Fruit fly (Drosophila melanogaster) whole organism, embryonic: Measurements from ENCODE around the gene Aptx.

Experiments used
- Abd-B ChIP-seq: fragments of 200-800 bp; sonication (Bioruptor generic); optimal IDR thresholded peaks from 2 replicates; lab custom pipeline; 2018; ENCODE audit warnings: missing biosample characterization, mild to moderate bottlenecking, missing genetic modification characterization, moderate library complexity
- Ada2b ChIP-seq: fragments of 200-800 bp; sonication (Bioruptor generic); IDR thresholded peaks from 2 replicates; pipeline ENCODE4 v1.3.6; 2022; ENCODE audit warnings: missing biosample characterization, missing genetic modification characterization
- Asciz ChIP-seq: fragments of 200-800 bp; sonication (Bioruptor generic); optimal IDR thresholded peaks from 2 replicates; lab custom pipeline; 2017; ENCODE audit warnings: missing biosample characterization, mild to moderate bottlenecking, missing genetic modification characterization, missing genetic modification reagents
- CG10267 ChIP-seq: fragments of 200-800 bp; sonication (Bioruptor generic); optimal IDR thresholded peaks from 2 replicates; lab custom pipeline; 2018; ENCODE audit warnings: missing biosample characterization, mild to moderate bottlenecking, missing genetic modification characterization, moderate library complexity
- CG12299 ChIP-seq: fragments of 200-800 bp; sonication (Bioruptor generic); optimal IDR thresholded peaks from 2 replicates; lab custom pipeline; 2018; ENCODE audit warnings: missing biosample characterization, mild to moderate bottlenecking, missing genetic modification characterization
- CG12744 ChIP-seq: fragments of 200-800 bp; sonication (Bioruptor generic); optimal IDR thresholded peaks from 2 replicates; lab custom pipeline; 2016; ENCODE audit warnings: missing biosample characterization, missing genetic modification characterization
- CG14860 ChIP-seq: fragments of 200-800 bp; sonication (Bioruptor generic); IDR thresholded peaks from 3 replicates; pipeline ENCODE4 v1.3.6; 2022; ENCODE audit warnings: missing biosample characterization, missing genetic modification characterization; ENCODE audit not compliant: partially characterized antibody
- CG15269 ChIP-seq: fragments of 200-800 bp; sonication (Bioruptor generic); optimal IDR thresholded peaks from 2 replicates; lab custom pipeline; 2018; ENCODE audit warnings: missing biosample characterization, mild to moderate bottlenecking, missing genetic modification characterization, moderate library complexity
- CG1529 ChIP-seq: fragments of 200-800 bp; sonication (Bioruptor generic); optimal IDR thresholded peaks from 3 replicates; lab custom pipeline; 2018; ENCODE audit warnings: missing biosample characterization, missing genetic modification characterization
- CG15601 ChIP-seq: fragments of 200-800 bp; sonication (Bioruptor generic); optimal IDR thresholded peaks from 3 replicates; lab custom pipeline; 2019; ENCODE audit warnings: missing biosample characterization, mild to moderate bottlenecking, missing genetic modification characterization, moderate library complexity
- CG17328 ChIP-seq: fragments of 200-800 bp; sonication (Bioruptor generic); IDR thresholded peaks from 2 replicates; pipeline ENCODE4 v1.3.6; 2022; ENCODE audit warnings: missing biosample characterization, missing genetic modification characterization
- CG18011 ChIP-seq: fragments of 200-800 bp; sonication (Bioruptor generic); optimal IDR thresholded peaks from 2 replicates; lab custom pipeline; 2017; ENCODE audit warnings: missing biosample characterization, missing genetic modification characterization, mild to moderate bottlenecking, moderate library complexity, missing genotype
- CG18764 ChIP-seq: fragments of 200-800 bp; sonication (Bioruptor generic); optimal IDR thresholded peaks from 3 replicates; lab custom pipeline; 2016; ENCODE audit warnings: missing biosample characterization, missing genetic modification characterization
- CG2875 ChIP-seq: fragments of 200-800 bp; sonication (Bioruptor generic); optimal IDR thresholded peaks from 2 replicates; lab custom pipeline; 2017; ENCODE audit warnings: missing biosample characterization, mild to moderate bottlenecking, missing genetic modification characterization, missing genetic modification reagents
- CG2889 ChIP-seq: fragments of 200-800 bp; sonication (Bioruptor generic); IDR thresholded peaks from 3 replicates; pipeline ENCODE4 v1.3.6; 2022; ENCODE audit warnings: missing biosample characterization, missing genetic modification characterization
- CG30403 ChIP-seq: fragments of 200-800 bp; sonication (Bioruptor generic); optimal IDR thresholded peaks from 3 replicates; lab custom pipeline; 2016; ENCODE audit warnings: missing biosample characterization, missing genetic modification characterization
- CG4360 ChIP-seq: fragments of 200-800 bp; sonication (Bioruptor generic); IDR thresholded peaks from 2 replicates; pipeline ENCODE4 v1.3.6; 2022; ENCODE audit warnings: missing biosample characterization, missing genetic modification characterization
- CG6254 ChIP-seq: fragments of 200-800 bp; sonication (Bioruptor generic); optimal IDR thresholded peaks from 3 replicates; lab custom pipeline; 2017; ENCODE audit warnings: mild to moderate bottlenecking, missing biosample characterization, missing genetic modification reagents, missing genetic modification characterization
- CG8388 ChIP-seq: fragments of 200-800 bp; sonication (Bioruptor generic); optimal IDR thresholded peaks from 2 replicates; lab custom pipeline; 2019; ENCODE audit warnings: missing biosample characterization, mild to moderate bottlenecking, missing genetic modification characterization, moderate library complexity
- CG8478 ChIP-seq: fragments of >200 bp; optimal IDR thresholded peaks from 2 replicates; lab custom pipeline; 2018
- CG8765 ChIP-seq: fragments of 200-800 bp; sonication (Bioruptor generic); IDR thresholded peaks from 2 replicates; pipeline ENCODE4 v1.3.6; 2022; ENCODE audit warnings: missing biosample characterization, missing genetic modification characterization
- Chrac-16 ChIP-seq: fragments of 200-800 bp; sonication (Bioruptor generic); optimal IDR thresholded peaks from 3 replicates; lab custom pipeline; 2016; ENCODE audit warnings: missing biosample characterization, missing genetic modification characterization
- D19A ChIP-seq: fragments of 200-800 bp; optimal IDR thresholded peaks from 3 replicates; lab custom pipeline; 2019; ENCODE audit warnings: missing biosample characterization, mild to moderate bottlenecking, missing genetic modification characterization, moderate library complexity
- HHEX ChIP-seq: fragments of 200-800 bp; sonication (Bioruptor generic); optimal IDR thresholded peaks from 3 replicates; lab custom pipeline; 2017; ENCODE audit warnings: missing biosample characterization, mild to moderate bottlenecking, missing genetic modification characterization, missing genetic modification reagents
- HmgD ChIP-seq: fragments of 200-800 bp; sonication (Bioruptor generic); optimal IDR thresholded peaks from 3 replicates; lab custom pipeline; 2016; ENCODE audit warnings: missing biosample characterization, missing genetic modification characterization
- Mrtf ChIP-seq: fragments of 200-800 bp; sonication (Bioruptor generic); IDR thresholded peaks from 3 replicates; pipeline ENCODE4 v1.3.6; 2022; ENCODE audit warnings: missing biosample characterization, missing genetic modification characterization
- NK7.1 ChIP-seq: fragments of 200-800 bp; sonication (Bioruptor generic); optimal IDR thresholded peaks from 3 replicates; lab custom pipeline; 2016; ENCODE audit warnings: missing biosample characterization, missing genetic modification characterization
- Nf-YB ChIP-seq: fragments of 200-800 bp; sonication (Bioruptor generic); optimal IDR thresholded peaks from 3 replicates; lab custom pipeline; 2019; ENCODE audit warnings: missing biosample characterization, mild to moderate bottlenecking, missing genetic modification characterization, moderate library complexity
- Ptx1 ChIP-seq: fragments of 200-800 bp; sonication (Bioruptor generic); IDR thresholded peaks from 2 replicates; pipeline ENCODE4 v1.3.6; 2022; ENCODE audit warnings: missing biosample characterization, missing genetic modification characterization
- Sry-δ ChIP-seq: fragments of 200-800 bp; sonication (Bioruptor generic); optimal IDR thresholded peaks from 2 replicates; lab custom pipeline; 2016; ENCODE audit warnings: missing biosample characterization, missing genetic modification characterization
- aop ChIP-seq: fragments of 200-800 bp; sonication (Bioruptor generic); IDR thresholded peaks from 2 replicates; pipeline ENCODE4 v1.3.6; 2022; ENCODE audit warnings: missing biosample characterization, missing genetic modification characterization
- cato ChIP-seq: fragments of 200-800 bp; sonication (Bioruptor generic); optimal IDR thresholded peaks from 2 replicates; lab custom pipeline; 2016; ENCODE audit warnings: missing biosample characterization, missing genetic modification characterization, borderline replicate concordance
- chm ChIP-seq: fragments of 200-800 bp; sonication (Bioruptor generic); IDR thresholded peaks from 2 replicates; pipeline ENCODE4 v1.3.6; 2022; ENCODE audit warnings: missing biosample characterization, missing genetic modification characterization
- chn ChIP-seq: fragments of 200-800 bp; sonication (Bioruptor generic); optimal IDR thresholded peaks from 2 replicates; lab custom pipeline; 2016; ENCODE audit warnings: missing biosample characterization, missing genetic modification characterization
- ci ChIP-seq: fragments of 200-800 bp; sonication (Bioruptor generic); IDR thresholded peaks from 3 replicates; pipeline ENCODE4 v1.3.6; 2022; ENCODE audit warnings: missing biosample characterization, missing genetic modification characterization
- crol ChIP-seq: fragments of 200-800 bp; sonication (Bioruptor generic); IDR thresholded peaks from 2 replicates; pipeline ENCODE4 v1.3.6; 2022; ENCODE audit warnings: missing biosample characterization, missing genetic modification characterization
- gem ChIP-seq: fragments of 200-800 bp; sonication (Bioruptor generic); optimal IDR thresholded peaks from 2 replicates; lab custom pipeline; 2019; ENCODE audit warnings: missing biosample characterization, mild to moderate bottlenecking, missing genetic modification characterization, moderate library complexity
- gsb ChIP-seq: fragments of 200-800 bp; sonication (Bioruptor generic); IDR thresholded peaks from 2 replicates; pipeline ENCODE4 v1.3.6; 2022; ENCODE audit warnings: missing biosample characterization, missing genetic modification characterization
- hb ChIP-seq: fragments of 200-800 bp; sonication (Bioruptor generic); IDR thresholded peaks from 3 replicates; pipeline ENCODE4 v1.3.6; 2022; ENCODE audit warnings: missing biosample characterization, missing genetic modification characterization; ENCODE audit not compliant: partially characterized antibody
- lola ChIP-seq, 3 experiments: fragments of >200 bp in 2 of 3; fragments of 200-800 bp in 1 of 3; sonication (Bioruptor generic) in 1 of 3; optimal IDR thresholded peaks; 2 replicates each; lab custom pipeline; 2017 to 2019; ENCODE audit warnings: missing biosample characterization in 3 of 3, missing genetic modification characterization in 3 of 3, mild to moderate bottlenecking in 1 of 3, moderate library complexity in 1 of 3
- lov ChIP-seq, 2 experiments: fragments of 200-800 bp in 1 of 2; fragments of >200 bp in 1 of 2; sonication (Bioruptor generic) in 1 of 2; IDR thresholded peaks in 1 of 2; optimal IDR thresholded peaks in 1 of 2; 2 replicates in 1 of 2; 3 replicates in 1 of 2; pipeline versions ENCODE4 v1.3.6 to Lab custom; 2017 to 2022; ENCODE audit warnings: missing biosample characterization in 1 of 2, missing genetic modification characterization in 1 of 2
- repo ChIP-seq: fragments of 200-800 bp; sonication (Bioruptor generic); optimal IDR thresholded peaks from 2 replicates; lab custom pipeline; 2016; ENCODE audit warnings: missing biosample characterization, missing genetic modification characterization
- ro ChIP-seq: fragments of 200-800 bp; sonication (Bioruptor generic); IDR thresholded peaks from 2 replicates; pipeline ENCODE4 v1.3.6; 2022; ENCODE audit warnings: missing biosample characterization, missing genetic modification characterization
- seq ChIP-seq: fragments of 200-800 bp; sonication (Bioruptor generic); IDR thresholded peaks from 2 replicates; pipeline ENCODE4 v1.3.6; 2022; ENCODE audit warnings: missing biosample characterization, missing genetic modification characterization
- sim ChIP-seq: fragments of 200-800 bp; sonication (Bioruptor generic); IDR thresholded peaks from 2 replicates; pipeline ENCODE4 v1.3.6; 2022; ENCODE audit warnings: missing biosample characterization, missing genetic modification characterization
- stwl ChIP-seq: fragments of 200-800 bp; sonication (Bioruptor generic); optimal IDR thresholded peaks from 3 replicates; lab custom pipeline; 2018; ENCODE audit warnings: missing biosample characterization, mild to moderate bottlenecking, missing genetic modification characterization, moderate library complexity
- trem ChIP-seq: fragments of 200-800 bp; optimal IDR thresholded peaks from 3 replicates; lab custom pipeline; 2019; ENCODE audit warnings: missing biosample characterization, mild to moderate bottlenecking, missing genetic modification characterization, moderate library complexity
- tup ChIP-seq: fragments of 200-800 bp; sonication (Bioruptor generic); optimal IDR thresholded peaks from 2 replicates; lab custom pipeline; 2016; ENCODE audit warnings: missing biosample characterization, mild to moderate bottlenecking, missing genetic modification characterization, moderate library complexity
- unc-4 ChIP-seq: fragments of 200-800 bp; sonication (Bioruptor generic); IDR thresholded peaks from 2 replicates; pipeline ENCODE4 v1.3.6; 2022; ENCODE audit warnings: missing biosample characterization, missing genetic modification characterization; ENCODE audit not compliant: partially characterized antibody
- usp ChIP-seq: fragments of >200 bp; optimal IDR thresholded peaks from 2 replicates; lab custom pipeline; 2017; ENCODE audit warnings: missing biosample characterization, missing genetic modification characterization

The Aptx gene

dm6 chr3R:19403096-19403515 lies at the start of gene Aptx, which contains the start of gene Ino80 (continued):
- TF ChIP-seq CG12744 (peak; percentile 87), Ptx1 (GFP tag; lab: Robert Waterston, UW) (peak; percentile 97), CG15601 (tag; lab: Kevin White, UChicago) (peak; percentile 86), CG1529 (GFP tag; lab: Kevin White, UChicago) (peak; percentile 75), cato (GFP tag; lab: Kevin White, UChicago) (peak; percentile 93), CG8478 (lab: Kevin White, UChicago) (no peak), CG14860 (peak; percentile 93), CG8765 (GFP tag; lab: Robert Waterston, UW) (peak; percentile 88), trem (tag; lab: Kevin White, UChicago) (peak; percentile 93), CG18764 (GFP tag; lab: Kevin White, UChicago) (peak; percentile 92), CG2875 (GFP tag; lab: Kevin White, UChicago) (peak; percentile 69), CG6254 (GFP tag; lab: Kevin White, UChicago) (peak; percentile 73), hb (GFP tag; lab: Robert Waterston, UW) (peak; percentile 90), lola (GFP tag; optimal IDR thresholded peaks at IDR 0.05; lab: Kevin White, UChicago) (peak in 1 of 3 experiments; percentile 95), Abd-B (GFP tag; lab: Kevin White, UChicago) (peak; percentile 98), Sry-δ (GFP tag; lab: Kevin White, UChicago) (peak; percentile 94), CG8388 (GFP tag; lab: Kevin White, UChicago) (peak; percentile 93), chn (GFP tag; lab: Kevin White, UChicago) (peak; percentile 95), chm (GFP tag; lab: Robert Waterston, UW) (peak; percentile 85), HHEX (GFP tag; lab: Kevin White, UChicago) (peak; percentile 81), CG30403 (peak; percentile 98), CG17328 (GFP tag; lab: Robert Waterston, UW) (peak; percentile 94), CG12299 (peak; percentile 79), CG18011 (GFP tag; lab: Kevin White, UChicago) (peak; percentile 72), HmgD (GFP tag; lab: Kevin White, UChicago) (peak; percentile 50), NK7.1 (peak; percentile 82), Ada2b (GFP tag; lab: Robert Waterston, UW) (peak; percentile 93), crol (GFP tag; lab: Robert Waterston, UW) (peak; percentile 47; the same call in 1 of the 2 replicates), stwl (peak; percentile 97), D19A (peak; percentile 83), CG15269 (tag; lab: Kevin White, UChicago) (peak; percentile 92), ro (GFP tag; lab: Robert Waterston, UW) (peak; percentile 88), lov (optimal IDR thresholded peaks at IDR 0.05; lab: Kevin White, UChicago) (no peak), lov (GFP tag; IDR thresholded peaks at IDR 0.05; lab: Robert Waterston, UW) (peak; percentile 87), CG2889 (GFP tag; lab: Robert Waterston, UW) (peak; percentile 92), gsb (GFP tag; lab: Robert Waterston, UW) (peak; percentile 68), Asciz (peak; percentile 80), tup (GFP tag; lab: Kevin White, UChicago) (peak; percentile 83), Mrtf (GFP tag; lab: Robert Waterston, UW) (peak; percentile 90), usp (GFP tag; lab: Kevin White, UChicago) (no peak), CG4360 (GFP tag; lab: Robert Waterston, UW) (peak; percentile 69; the same call in 1 of the 2 replicates), aop (no peak), repo (peak; percentile 77), Chrac-16 (GFP tag; lab: Kevin White, UChicago) (peak; percentile 97), CG10267 (tag; lab: Kevin White, UChicago) (peak; percentile 99), gem (tag; lab: Kevin White, UChicago) (peak; percentile 97), Nf-YB (GFP tag; lab: Kevin White, UChicago) (peak; percentile 76), unc-4 (peak; percentile 86), seq (GFP tag; lab: Robert Waterston, UW) (peak; percentile 91), ci (peak; percentile 84), sim (GFP tag; lab: Robert Waterston, UW) (peak; percentile 87; the same call in 1 of the 2 replicates)
